Worm (Caenorhabditis elegans) whole organism, L3 larva: Measurements from ENCODE around the gene srx-98.

ENCODE experiments used
- ZK546.5 ChIP-seq: sonication (generic microtip); optimal IDR thresholded peaks from 2 replicates; lab custom pipeline; 2017; ENCODE audit warnings: missing biosample characterization, missing genetic modification characterization
- ama-1 ChIP-seq: fragments of 150-350 bp; optimal IDR thresholded peaks from 2 replicates; lab custom pipeline; 2018
- ceh-16 ChIP-seq: sonication (generic microtip); optimal IDR thresholded peaks from 2 replicates; lab custom pipeline; 2017; ENCODE audit warnings: missing biosample characterization, missing genetic modification characterization
- ceh-28 ChIP-seq: fragments of 150-350 bp; optimal IDR thresholded peaks from 2 replicates; lab custom pipeline; 2014; ENCODE audit warnings: missing biosample characterization, missing genetic modification reagents, missing genetic modification characterization
- ceh-82 ChIP-seq: fragments of 150-350 bp; optimal IDR thresholded peaks from 2 replicates; lab custom pipeline; 2014; ENCODE audit warnings: missing biosample characterization, missing genetic modification characterization
- ceh-9 ChIP-seq: sonication (generic microtip); optimal IDR thresholded peaks from 2 replicates; lab custom pipeline; 2018; ENCODE audit warnings: missing biosample characterization, missing genetic modification characterization
- daf-12 ChIP-seq: fragments of 150-350 bp; optimal IDR thresholded peaks from 2 replicates; lab custom pipeline; 2014; ENCODE audit warnings: missing biosample characterization, missing genetic modification reagents, missing genetic modification characterization
- egl-27 ChIP-seq: sonication (generic microtip); optimal IDR thresholded peaks from 4 replicates; lab custom pipeline; 2017; ENCODE audit warnings: missing biosample characterization, missing genetic modification reagents, missing genetic modification characterization
- egl-5 ChIP-seq: fragments of 150-350 bp; optimal IDR thresholded peaks from 2 replicates; lab custom pipeline; 2017; ENCODE audit warnings: missing biosample characterization, missing genetic modification reagents, missing genetic modification characterization, inconsistent platforms
- elt-1 ChIP-seq: fragments of 150-350 bp; optimal IDR thresholded peaks from 2 replicates; lab custom pipeline; 2014; ENCODE audit warnings: missing biosample characterization, missing genetic modification characterization
- elt-2 ChIP-seq: sonication (generic microtip); optimal IDR thresholded peaks from 2 replicates; lab custom pipeline; 2016; ENCODE audit warnings: missing genetic modification reagents, mild to moderate bottlenecking, missing genetic modification characterization, missing compliant biosample characterization
- elt-3 ChIP-seq, 3 experiments: fragments of 150-350 bp in 1 of 3; sonication (generic microtip) in 2 of 3; optimal IDR thresholded peaks; 2 replicates in 2 of 3; 4 replicates in 1 of 3; lab custom pipeline; 2014 to 2017; ENCODE audit warnings: missing biosample characterization in 3 of 3, missing genetic modification characterization in 3 of 3
- eor-1 ChIP-seq, 2 experiments: fragments of 150-350 bp; optimal IDR thresholded peaks; 2 replicates each; lab custom pipeline; 2014 to 2018; ENCODE audit warnings: missing biosample characterization in 2 of 2, missing genetic modification characterization in 2 of 2
- fkh-10 ChIP-seq: sonication (generic microtip); optimal IDR thresholded peaks from 2 replicates; lab custom pipeline; 2017; ENCODE audit warnings: missing biosample characterization, missing genetic modification reagents, missing genetic modification characterization
- fkh-2 ChIP-seq: fragments of 150-350 bp; optimal IDR thresholded peaks from 2 replicates; lab custom pipeline; 2014; ENCODE audit warnings: missing biosample characterization, missing genetic modification reagents, missing genetic modification characterization
- fos-1 ChIP-seq: fragments of 150-350 bp; optimal IDR thresholded peaks from 2 replicates; lab custom pipeline; 2014; ENCODE audit warnings: missing biosample characterization, missing genetic modification characterization
- jun-1 ChIP-seq: fragments of 150-350 bp; optimal IDR thresholded peaks from 2 replicates; lab custom pipeline; 2014; ENCODE audit warnings: missing biosample characterization, missing genetic modification reagents, missing genetic modification characterization
- lin-15B ChIP-seq: fragments of 150-350 bp; optimal IDR thresholded peaks from 2 replicates; lab custom pipeline; 2014; ENCODE audit warnings: missing biosample characterization, missing genetic modification characterization
- lin-39 ChIP-seq: fragments of 150-350 bp; optimal IDR thresholded peaks from 2 replicates; lab custom pipeline; 2018; ENCODE audit warnings: missing biosample characterization, missing genetic modification reagents, missing genetic modification characterization
- mml-1 ChIP-seq: fragments of 150-350 bp; sonication (generic microtip); optimal IDR thresholded peaks from 3 replicates; lab custom pipeline; 2014; ENCODE audit warnings: missing biosample characterization, missing genetic modification characterization
- nhr-12 ChIP-seq: fragments of 150-350 bp; optimal IDR thresholded peaks from 2 replicates; lab custom pipeline; 2014; ENCODE audit warnings: missing biosample characterization, missing genetic modification characterization
- nhr-23 ChIP-seq: fragments of 150-350 bp; optimal IDR thresholded peaks from 2 replicates; lab custom pipeline; 2014; ENCODE audit warnings: missing biosample characterization, missing genetic modification reagents, missing genetic modification characterization
- nhr-237 ChIP-seq: fragments of 150-350 bp; optimal IDR thresholded peaks from 2 replicates; lab custom pipeline; 2014; ENCODE audit warnings: missing biosample characterization, missing genetic modification characterization
- nhr-25 ChIP-seq: sonication (generic microtip); optimal IDR thresholded peaks from 2 replicates; lab custom pipeline; 2017; ENCODE audit warnings: missing biosample characterization, missing genetic modification characterization
- nhr-28 ChIP-seq: fragments of 150-350 bp; optimal IDR thresholded peaks from 2 replicates; lab custom pipeline; 2014; ENCODE audit warnings: missing biosample characterization, missing genetic modification characterization
- nhr-43 ChIP-seq: sonication (generic microtip); optimal IDR thresholded peaks from 2 replicates; lab custom pipeline; 2016; ENCODE audit warnings: mild to moderate bottlenecking, missing genetic modification characterization, missing compliant biosample characterization; ENCODE audit not compliant: poor library complexity, severe bottlenecking
- nhr-76 ChIP-seq: fragments of 150-350 bp; sonication (generic microtip); optimal IDR thresholded peaks from 5 replicates; lab custom pipeline; 2014; ENCODE audit warnings: missing biosample characterization, missing genetic modification characterization
- nhr-77 ChIP-seq: fragments of 150-350 bp; optimal IDR thresholded peaks from 2 replicates; lab custom pipeline; 2014; ENCODE audit warnings: missing biosample characterization, missing genetic modification characterization
- pha-4 ChIP-seq: fragments of 150-350 bp; optimal IDR thresholded peaks from 2 replicates; lab custom pipeline; 2014; ENCODE audit warnings: missing biosample characterization, missing genetic modification reagents, missing genetic modification characterization
- pqm-1 ChIP-seq: fragments of 150-350 bp; optimal IDR thresholded peaks from 2 replicates; lab custom pipeline; 2017; ENCODE audit warnings: missing biosample characterization, missing genetic modification characterization, inconsistent platforms
- sea-2 ChIP-seq: fragments of 150-350 bp; sonication (generic microtip); optimal IDR thresholded peaks from 4 replicates; lab custom pipeline; 2014; ENCODE audit warnings: missing biosample characterization, missing genetic modification reagents, missing genetic modification characterization
- skn-1 ChIP-seq: fragments of 150-350 bp; optimal IDR thresholded peaks from 2 replicates; lab custom pipeline; 2014; ENCODE audit warnings: missing biosample characterization, missing genetic modification characterization
- snpc-4 ChIP-seq: fragments of 150-350 bp; optimal IDR thresholded peaks from 2 replicates; lab custom pipeline; 2014; ENCODE audit warnings: missing biosample characterization, missing genetic modification characterization
- tbx-2 ChIP-seq: sonication (generic microtip); optimal IDR thresholded peaks from 2 replicates; lab custom pipeline; 2016; ENCODE audit warnings: mild to moderate bottlenecking, missing genetic modification characterization, missing compliant biosample characterization
- unc-62 ChIP-seq: fragments of 150-350 bp; sonication (generic microtip); optimal IDR thresholded peaks from 4 replicates; lab custom pipeline; 2014; ENCODE audit warnings: missing biosample characterization, missing genetic modification reagents, missing genetic modification characterization
- zag-1 ChIP-seq: fragments of 150-350 bp; optimal IDR thresholded peaks from 2 replicates; lab custom pipeline; 2014; ENCODE audit warnings: missing biosample characterization, missing genetic modification characterization
- ztf-11 ChIP-seq: fragments of 150-350 bp; optimal IDR thresholded peaks from 2 replicates; lab custom pipeline; 2014; ENCODE audit warnings: missing biosample characterization, missing genetic modification characterization
- ztf-4 ChIP-seq: fragments of 150-350 bp; optimal IDR thresholded peaks from 2 replicates; lab custom pipeline; 2014; ENCODE audit warnings: missing biosample characterization, missing genetic modification characterization

srx-98 gene

ce11 chrII:3670956-3671355 is at the start of gene srx-98:
Gene srx-98 (minus strand): TSS chrII:3671056.
- no peak for TF ChIP-seq unc-62
- TF ChIP-seq fos-1: no peak
- TF ChIP-seq eor-1 (tag; optimal IDR thresholded peaks at IDR 0.05; lab: Kevin White, UChicago): no peak
- no peak for TF ChIP-seq jun-1 (tag; lab: Kevin White, UChicago)
- no peak for TF ChIP-seq elt-2 (tag; lab: Kevin White, UChicago)
- no peak for TF ChIP-seq zag-1 (tag; lab: Kevin White, UChicago)

- TF ChIP-seq ceh-82 (tag; lab: Kevin White, UChicago): no peak
- TF ChIP-seq snpc-4 (tag; lab: Kevin White, UChicago): no peak
- TF ChIP-seq nhr-25 (tag; lab: Kevin White, UChicago): peak; percentile 45
- TF ChIP-seq elt-3 (tag; optimal IDR thresholded peaks at IDR 0.05; lab: Kevin White, UChicago): no peak
- no peak for TF ChIP-seq ceh-28 (tag; lab: Kevin White, UChicago)
- TF ChIP-seq nhr-76 (tag; lab: Kevin White, UChicago): no peak
- no peak for TF ChIP-seq tbx-2 (tag; lab: Kevin White, UChicago)
- no peak for TF ChIP-seq lin-39 (tag; lab: Kevin White, UChicago)
- no peak for TF ChIP-seq ama-1 (lab: Kevin White, UChicago)
- TF ChIP-seq, all 47 proteins: peak for 1
Measured at ce11 chrII:3716961-3717360, 46.1 kb upstream of the srx-98 start, which contains the start of gene fbxc-52. Gene fbxc-52 (plus strand): TSS chrII:3717261.

ce11 chrII:3716455-3716854 is 45.6 kb upstream of the srx-98 start, which contains the start of gene srh-99:
Gene srh-99 (minus strand): TSS chrII:3716555.
- TF ChIP-seq lin-15B (no peak), skn-1 (tag; lab: Kevin White, UChicago) (no peak), nhr-237 (tag; lab: Kevin White, UChicago) (no peak), nhr-43 (tag; lab: Kevin White, UChicago) (no peak), ceh-9 (tag; lab: Kevin White, UChicago) (no peak), mml-1 (no peak), nhr-76 (tag; lab: Kevin White, UChicago) (no peak), elt-3 (tag; optimal IDR thresholded peaks at IDR 0.05; lab: Kevin White, UChicago) (no peak), egl-27 (no peak), nhr-25 (tag; lab: Kevin White, UChicago) (no peak), daf-12 (tag; lab: Kevin White, UChicago) (no peak), pha-4 (tag; lab: Kevin White, UChicago) (no peak), fkh-10 (GFP tag; lab: Kevin White, UChicago) (no peak), ceh-16 (tag; lab: Kevin White, UChicago) (no peak), ZK546.5 (tag; lab: Kevin White, UChicago) (no peak), nhr-77 (tag; lab: Kevin White, UChicago) (no peak), ztf-11 (tag; lab: Kevin White, UChicago) (no peak)

ce11 chrII:3714595-3714994 is 43.7 kb upstream of the srx-98 start, which contains the start of gene srh-100:
Gene srh-100 (minus strand): TSS chrII:3714695.
- TF ChIP-seq ZK546.5 (tag; lab: Kevin White, UChicago) (no peak), ama-1 (lab: Kevin White, UChicago) (no peak), ceh-16 (tag; lab: Kevin White, UChicago) (no peak), nhr-12 (tag; lab: Kevin White, UChicago) (no peak), fkh-2 (no peak), nhr-25 (tag; lab: Kevin White, UChicago) (no peak), jun-1 (tag; lab: Kevin White, UChicago) (no peak), sea-2 (GFP tag; lab: Kevin White, UChicago) (no peak), nhr-76 (tag; lab: Kevin White, UChicago) (no peak)

- TF ChIP-seq pqm-1 (no peak), nhr-23 (tag; lab: Kevin White, UChicago) (no peak), pha-4 (tag; lab: Kevin White, UChicago) (no peak), unc-62 (no peak), ztf-11 (tag; lab: Kevin White, UChicago) (no peak), ceh-16 (tag; lab: Kevin White, UChicago) (no peak), ama-1 (lab: Kevin White, UChicago) (no peak), nhr-43 (tag; lab: Kevin White, UChicago) (no peak), fkh-2 (no peak), nhr-12 (tag; lab: Kevin White, UChicago) (no peak), nhr-76 (tag; lab: Kevin White, UChicago) (no peak), skn-1 (tag; lab: Kevin White, UChicago) (no peak), elt-1 (tag; lab: Kevin White, UChicago) (no peak), ztf-4 (no peak), nhr-28 (no peak), egl-5 (tag; lab: Kevin White, UChicago) (no peak)
Measured at ce11 chrII:3711047-3711446, 40.2 kb upstream of the srx-98 start, which contains the start of gene fbxc-53. Gene fbxc-53 (plus strand): TSS chrII:3711291.
